Worm (Caenorhabditis elegans): Measurements from ENCODE around the gene vha-4.

DNA sequence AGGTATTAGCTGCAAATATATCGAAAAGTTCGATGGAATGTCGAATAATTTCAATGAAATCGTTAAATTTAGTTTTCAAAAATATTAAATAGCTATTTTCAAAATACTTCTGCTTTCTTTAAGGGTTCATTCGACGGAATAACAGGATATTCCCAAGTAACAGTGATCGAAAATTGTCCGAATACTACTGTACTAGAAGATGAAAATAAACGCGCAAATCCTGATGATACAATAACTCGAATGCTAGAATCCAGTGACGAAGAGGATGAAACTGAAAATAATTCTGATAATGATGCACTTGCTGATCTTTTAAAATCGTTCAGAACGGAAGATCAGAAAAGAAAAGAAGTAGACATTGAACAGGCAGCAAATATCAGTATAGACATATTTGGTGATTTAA is 21.6 kb upstream of the vha-4 start:
- TF ChIP-seq unc-39 (tag; optimal IDR thresholded peaks at IDR 0.05) (no peak), mab-5 (tag; optimal IDR thresholded peaks at IDR 0.05) (no peak), zip-8 (tag; optimal IDR thresholded peaks at IDR 0.05) (no peak), tbx-8 (GFP tag; optimal IDR thresholded peaks at IDR 0.05) (no peak), sptf-1 (tag; optimal IDR thresholded peaks at IDR 0.05) (no peak), hlh-1 (tag; optimal IDR thresholded peaks at IDR 0.05) (no peak), ceh-83 (GFP tag; optimal IDR thresholded peaks at IDR 0.05) (no peak), unc-62 (GFP tag; optimal IDR thresholded peaks at IDR 0.05) (no peak), nhr-237 (tag; optimal IDR thresholded peaks at IDR 0.05) (no peak), lsy-2 (tag; optimal IDR thresholded peaks at IDR 0.05) (no peak), blmp-1 (tag; optimal IDR thresholded peaks at IDR 0.05) (no peak), M03D4.4 (tag; optimal IDR thresholded peaks at IDR 0.05) (no peak), mls-2 (tag; optimal IDR thresholded peaks at IDR 0.05) (no peak), nhr-28 (tag; optimal IDR thresholded peaks at IDR 0.05) (no peak)

Measured in whole organism, mixed stage, embryonic.